Fruit fly (Drosophila melanogaster) whole organism, embryonic: ENCODE results near the gene Nmdar2.

Source experiments
- Awh ChIP-seq: fragments of 200-800 bp; sonication (Bioruptor generic); IDR thresholded peaks from 2 replicates; pipeline ENCODE4, ENCODE4 v1.3.6; 2022; ENCODE audit warnings: missing biosample characterization, missing genetic modification characterization
- B-H2 ChIP-seq: fragments of 200-800 bp; sonication (Bioruptor generic); optimal IDR thresholded peaks from 2 replicates; lab custom pipeline; 2018; ENCODE audit warnings: missing biosample characterization, mild to moderate bottlenecking, missing genetic modification characterization
- CG11093 ChIP-seq: fragments of 200-800 bp; sonication (Bioruptor generic); IDR thresholded peaks from 3 replicates; pipeline ENCODE4 v1.3.6; 2022; ENCODE audit warnings: missing biosample characterization, missing genetic modification characterization
- CG11456 ChIP-seq: fragments of 200-800 bp; sonication (Bioruptor generic); IDR thresholded peaks from 3 replicates; pipeline ENCODE4 v1.3.6; 2022; ENCODE audit warnings: missing biosample characterization, missing genetic modification characterization
- CG12219 ChIP-seq: fragments of 200-800 bp; sonication (Bioruptor generic); optimal IDR thresholded peaks from 3 replicates; lab custom pipeline; 2018; ENCODE audit warnings: missing biosample characterization, mild to moderate bottlenecking, missing genetic modification characterization
- CG13424 ChIP-seq: fragments of 200-800 bp; sonication (Bioruptor generic); optimal IDR thresholded peaks from 2 replicates; lab custom pipeline; 2019; ENCODE audit warnings: missing biosample characterization, mild to moderate bottlenecking, missing genetic modification characterization, moderate library complexity
- CG15514 ChIP-seq: fragments of 200-800 bp; sonication (Bioruptor generic); optimal IDR thresholded peaks from 3 replicates; lab custom pipeline; 2017; ENCODE audit warnings: missing biosample characterization, missing genetic modification characterization, mild to moderate bottlenecking, moderate library complexity, missing genetic modification reagents
- CG16813 ChIP-seq: fragments of 200-800 bp; sonication (Bioruptor generic); IDR thresholded peaks from 3 replicates; pipeline ENCODE4 v1.3.6; 2022; ENCODE audit warnings: missing biosample characterization, missing genetic modification characterization; ENCODE audit not compliant: partially characterized antibody
- CG16863 ChIP-seq: fragments of 200-800 bp; sonication (Bioruptor generic); optimal IDR thresholded peaks from 3 replicates; lab custom pipeline; 2016; ENCODE audit warnings: missing biosample characterization, missing genetic modification characterization
- CG2678 ChIP-seq: fragments of 200-800 bp; sonication (Bioruptor generic); optimal IDR thresholded peaks from 3 replicates; lab custom pipeline; 2019; ENCODE audit warnings: missing biosample characterization, mild to moderate bottlenecking, missing genetic modification characterization, moderate library complexity
- CG32767 ChIP-seq: fragments of 200-800 bp; sonication (Bioruptor generic); IDR thresholded peaks from 2 replicates; pipeline ENCODE4 v1.3.6; 2022; ENCODE audit warnings: missing biosample characterization, missing genetic modification characterization
- CG3995 ChIP-seq: fragments of 200-800 bp; sonication (Bioruptor generic); optimal IDR thresholded peaks from 3 replicates; lab custom pipeline; 2016; ENCODE audit warnings: missing biosample characterization, missing genetic modification characterization
- CG7839 ChIP-seq: fragments of 200-800 bp; sonication (Bioruptor generic); optimal IDR thresholded peaks from 3 replicates; lab custom pipeline; 2018; ENCODE audit warnings: missing biosample characterization, mild to moderate bottlenecking, missing genetic modification characterization, moderate library complexity
- CG9437 ChIP-seq: fragments of 200-800 bp; sonication (Bioruptor generic); optimal IDR thresholded peaks from 2 replicates; lab custom pipeline; 2018; ENCODE audit warnings: missing biosample characterization, mild to moderate bottlenecking, missing genetic modification characterization
- CG9817 ChIP-seq: fragments of 200-800 bp; sonication (Bioruptor generic); optimal IDR thresholded peaks from 2 replicates; lab custom pipeline; 2018; ENCODE audit warnings: missing biosample characterization, mild to moderate bottlenecking, missing genetic modification characterization, moderate library complexity
- D19A ChIP-seq: fragments of 200-800 bp; optimal IDR thresholded peaks from 3 replicates; lab custom pipeline; 2019; ENCODE audit warnings: missing biosample characterization, mild to moderate bottlenecking, missing genetic modification characterization, moderate library complexity
- Ets65A ChIP-seq: fragments of 200-800 bp; sonication (Bioruptor generic); peaks from one replicate; lab custom pipeline; 2016; ENCODE audit warnings: missing biosample characterization, missing genetic modification characterization
- Gug ChIP-seq: fragments of 200-800 bp; sonication (Bioruptor generic); IDR thresholded peaks from 4 replicates; pipeline ENCODE4 v1.3.6; 2022; ENCODE audit warnings: missing biosample characterization, missing genetic modification characterization
- Hsf ChIP-seq: fragments of 200-800 bp; sonication (Bioruptor generic); optimal IDR thresholded peaks from 3 replicates; lab custom pipeline; 2016; ENCODE audit warnings: missing biosample characterization, missing genetic modification characterization
- Med ChIP-seq: fragments of 200-800 bp; sonication (Bioruptor generic); peaks from one replicate; lab custom pipeline; 2016; ENCODE audit warnings: missing biosample characterization, missing genetic modification characterization, mild to moderate bottlenecking, inconsistent platforms, moderate library complexity
- Nf-YC ChIP-seq: fragments of 200-800 bp; optimal IDR thresholded peaks from 3 replicates; lab custom pipeline; 2019; ENCODE audit warnings: missing biosample characterization, mild to moderate bottlenecking, missing genetic modification characterization, moderate library complexity
- TFAM ChIP-seq: fragments of 200-800 bp; sonication (Bioruptor generic); optimal IDR thresholded peaks from 2 replicates; lab custom pipeline; 2017; ENCODE audit warnings: missing biosample characterization, missing genetic modification characterization, inconsistent platforms
- Trl ChIP-seq, 3 experiments: fragments of >200 bp in 2 of 3; fragments of 200-800 bp in 1 of 3; sonication (Bioruptor generic) in 1 of 3; optimal IDR thresholded peaks; 2 replicates in 1 of 3; 3 replicates in 2 of 3; lab custom pipeline; 2016 to 2017; ENCODE audit warnings: missing biosample characterization in 1 of 3, missing genetic modification characterization in 1 of 3
- Usf ChIP-seq: fragments of 200-800 bp; sonication (Bioruptor generic); optimal IDR thresholded peaks from 2 replicates; lab custom pipeline; 2017; ENCODE audit warnings: missing genotype, missing biosample characterization, missing genetic modification characterization
- ap ChIP-seq: fragments of 200-800 bp; sonication (Bioruptor generic); IDR thresholded peaks from 2 replicates; pipeline ENCODE4 v1.3.6; 2022; ENCODE audit warnings: missing biosample characterization, missing genetic modification characterization
- ato ChIP-seq: fragments of 200-800 bp; sonication (Bioruptor generic); IDR thresholded peaks from 2 replicates; pipeline ENCODE4 v1.3.6; 2022; ENCODE audit warnings: missing biosample characterization, missing genetic modification characterization; ENCODE audit not compliant: partially characterized antibody
- cad ChIP-seq: fragments of >200 bp; optimal IDR thresholded peaks from 2 replicates; lab custom pipeline; 2017; ENCODE audit warnings: missing biosample characterization, missing genetic modification characterization
- crol ChIP-seq: fragments of 200-800 bp; sonication (Bioruptor generic); IDR thresholded peaks from 2 replicates; pipeline ENCODE4 v1.3.6; 2022; ENCODE audit warnings: missing biosample characterization, missing genetic modification characterization
- disco-r ChIP-seq: fragments of 200-800 bp; sonication (Bioruptor generic); optimal IDR thresholded peaks from 2 replicates; lab custom pipeline; 2016; ENCODE audit warnings: missing biosample characterization, missing genetic modification characterization
- en ChIP-seq: fragments of 200-800 bp; sonication (Bioruptor generic); optimal IDR thresholded peaks from 2 replicates; lab custom pipeline; 2016; ENCODE audit warnings: missing biosample characterization, missing genetic modification characterization
- ewg ChIP-seq: fragments of 200-800 bp; sonication (Bioruptor generic); optimal IDR thresholded peaks from 3 replicates; lab custom pipeline; 2017; ENCODE audit warnings: mild to moderate bottlenecking, missing biosample characterization, missing genetic modification reagents, missing genetic modification characterization
- ftz-f1 ChIP-seq: fragments of 200-800 bp; sonication (Bioruptor generic); optimal IDR thresholded peaks from 2 replicates; lab custom pipeline; 2016; ENCODE audit warnings: missing biosample characterization, missing genetic modification characterization
- gfzf ChIP-seq: fragments of 200-800 bp; sonication (Bioruptor generic); optimal IDR thresholded peaks from 2 replicates; lab custom pipeline; 2016; ENCODE audit warnings: missing biosample characterization, mild to moderate bottlenecking, missing genetic modification characterization, moderate library complexity
- gro ChIP-seq: fragments of 200-800 bp; sonication (Bioruptor generic); optimal IDR thresholded peaks from 2 replicates; lab custom pipeline; 2016; ENCODE audit warnings: missing biosample characterization, missing genetic modification characterization
- ken ChIP-seq: fragments of 200-800 bp; sonication (Bioruptor generic); IDR thresholded peaks from 3 replicates; pipeline ENCODE4 v1.3.6; 2022; ENCODE audit warnings: missing biosample characterization, missing genetic modification characterization
- nerfin-1 ChIP-seq: fragments of 200-800 bp; sonication (Bioruptor generic); optimal IDR thresholded peaks from 3 replicates; lab custom pipeline; 2019; ENCODE audit warnings: missing biosample characterization, mild to moderate bottlenecking, missing genetic modification characterization, moderate library complexity
- pum ChIP-seq: fragments of 200-800 bp; sonication (Bioruptor generic); optimal IDR thresholded peaks from 2 replicates; lab custom pipeline; 2016; ENCODE audit warnings: missing biosample characterization, missing genetic modification characterization
- pzg ChIP-seq: fragments of 200-800 bp; sonication (Bioruptor generic); optimal IDR thresholded peaks from 3 replicates; lab custom pipeline; 2018; ENCODE audit warnings: missing biosample characterization, mild to moderate bottlenecking, missing genetic modification characterization, moderate library complexity
- row ChIP-seq: fragments of 200-800 bp; sonication (Bioruptor generic); IDR thresholded peaks from 3 replicates; pipeline ENCODE4 v1.3.6; 2022; ENCODE audit warnings: missing biosample characterization, missing genetic modification characterization
- scrt ChIP-seq: fragments of 200-800 bp; sonication (Bioruptor generic); optimal IDR thresholded peaks from 2 replicates; lab custom pipeline; 2018; ENCODE audit warnings: missing biosample characterization, mild to moderate bottlenecking, missing genetic modification characterization, moderate library complexity
- shn ChIP-seq: fragments of 200-800 bp; sonication (Bioruptor generic); optimal IDR thresholded peaks from 3 replicates; lab custom pipeline; 2016; ENCODE audit warnings: missing biosample characterization, missing genetic modification characterization
- sisA ChIP-seq: fragments of 200-800 bp; sonication (Bioruptor generic); IDR thresholded peaks from 2 replicates; pipeline ENCODE4 v1.3.6; 2022; ENCODE audit warnings: missing biosample characterization, missing genetic modification characterization
- slbo ChIP-seq: fragments of 200-800 bp; sonication (Bioruptor generic); IDR thresholded peaks from 2 replicates; pipeline ENCODE4 v1.3.6; 2022; ENCODE audit warnings: missing biosample characterization, missing genetic modification characterization
- sug ChIP-seq: fragments of 200-800 bp; optimal IDR thresholded peaks from 2 replicates; lab custom pipeline; 2019; ENCODE audit warnings: missing biosample characterization, mild to moderate bottlenecking, missing genetic modification characterization, moderate library complexity
- zf30C ChIP-seq: fragments of 200-800 bp; sonication (Bioruptor generic); optimal IDR thresholded peaks from 3 replicates; lab custom pipeline; 2018; ENCODE audit warnings: missing biosample characterization, mild to moderate bottlenecking, missing genetic modification characterization
- zfh2 ChIP-seq: fragments of 200-800 bp; sonication (Bioruptor generic); optimal IDR thresholded peaks from 2 replicates; lab custom pipeline; 2016; ENCODE audit warnings: missing biosample characterization, missing genetic modification characterization

Gene Nmdar2

DNA sequence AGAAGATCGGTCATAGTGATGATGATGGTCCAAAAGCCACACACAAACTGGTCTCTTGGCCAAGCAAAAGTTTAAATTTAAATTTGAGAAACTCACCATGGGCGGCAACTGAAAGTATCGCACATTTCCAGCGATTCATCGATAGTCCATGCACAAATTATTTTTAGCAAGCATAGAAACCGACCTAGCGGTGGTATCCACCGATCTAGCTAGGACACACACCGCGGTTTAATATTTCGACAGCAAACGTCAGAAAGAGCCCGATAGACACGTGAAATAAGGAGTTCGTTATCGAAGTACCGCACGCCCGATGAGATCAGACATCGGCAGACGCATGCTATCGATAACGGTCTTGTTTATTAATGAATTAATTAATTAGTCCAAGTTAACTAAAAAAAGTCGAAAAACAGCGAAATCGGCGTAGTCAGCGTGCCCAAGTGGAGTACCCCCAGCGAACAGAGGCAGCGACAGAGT is 5.2 kb upstream of the Nmdar2 start, which contains the start of gene CG14795 (continued):
- TF ChIP-seq ftz-f1 (GFP tag; lab: Kevin White, UChicago) = peak; percentile 36
- peak; percentile 51; the same call in 1 of the 2 replicates for TF ChIP-seq slbo
- no peak for TF ChIP-seq disco-r (GFP tag; lab: Kevin White, UChicago)
- TF ChIP-seq CG15514 (GFP tag; lab: Kevin White, UChicago) = peak; percentile 91

- TF ChIP-seq row (GFP tag; lab: Robert Waterston, UW) = peak; percentile 29; the same call in 1 of the 3 replicates
- TF ChIP-seq Med = peak; percentile 37
- peak; percentile 6 for TF ChIP-seq Ets65A (GFP tag; lab: Kevin White, UChicago)
- peak; percentile 22 for TF ChIP-seq CG3995 (GFP tag; lab: Kevin White, UChicago)
- TF ChIP-seq CG9817 (tag; lab: Kevin White, UChicago) = peak; percentile 11
- no peak for TF ChIP-seq zf30C (GFP tag; lab: Kevin White, UChicago)
- TF ChIP-seq crol = peak; percentile 19; the same call in 1 of the 2 replicates
- TF ChIP-seq shn (GFP tag; lab: Kevin White, UChicago) = no peak
- TF ChIP-seq B-H2 (GFP tag; lab: Kevin White, UChicago) = peak; percentile 14
- peak in 1 of 2 experiments; percentile 6 for TF ChIP-seq Trl (optimal IDR thresholded peaks at IDR 0.05; lab: Kevin White, UChicago)
- no peak for TF ChIP-seq Trl (GFP tag; optimal IDR thresholded peaks at IDR 0.05; lab: Kevin White, UChicago)
- TF ChIP-seq scrt (GFP tag; lab: Kevin White, UChicago) = peak; percentile 97
- peak; percentile 33 for TF ChIP-seq CG2678
- TF ChIP-seq ewg (GFP tag; lab: Kevin White, UChicago) = peak; percentile 92
- peak; percentile 4 for TF ChIP-seq CG13424 (tag; lab: Kevin White, UChicago)
- peak; percentile 6 for TF ChIP-seq pzg (GFP tag; lab: Kevin White, UChicago)
- peak; percentile 25 for TF ChIP-seq sug (tag; lab: Kevin White, UChicago)
- no peak for TF ChIP-seq CG11456 (GFP tag; lab: Robert Waterston, UW)
- no peak for TF ChIP-seq sisA (GFP tag; lab: Robert Waterston, UW)
- TF ChIP-seq D19A = no peak
- peak; percentile 19 for TF ChIP-seq Nf-YC (tag; lab: Kevin White, UChicago)
- TF ChIP-seq, all 482 proteins: peak for 15
Measured at dm6 chrX:1508241-1508823, 723 bp upstream of the Nmdar2 start.

DNA sequence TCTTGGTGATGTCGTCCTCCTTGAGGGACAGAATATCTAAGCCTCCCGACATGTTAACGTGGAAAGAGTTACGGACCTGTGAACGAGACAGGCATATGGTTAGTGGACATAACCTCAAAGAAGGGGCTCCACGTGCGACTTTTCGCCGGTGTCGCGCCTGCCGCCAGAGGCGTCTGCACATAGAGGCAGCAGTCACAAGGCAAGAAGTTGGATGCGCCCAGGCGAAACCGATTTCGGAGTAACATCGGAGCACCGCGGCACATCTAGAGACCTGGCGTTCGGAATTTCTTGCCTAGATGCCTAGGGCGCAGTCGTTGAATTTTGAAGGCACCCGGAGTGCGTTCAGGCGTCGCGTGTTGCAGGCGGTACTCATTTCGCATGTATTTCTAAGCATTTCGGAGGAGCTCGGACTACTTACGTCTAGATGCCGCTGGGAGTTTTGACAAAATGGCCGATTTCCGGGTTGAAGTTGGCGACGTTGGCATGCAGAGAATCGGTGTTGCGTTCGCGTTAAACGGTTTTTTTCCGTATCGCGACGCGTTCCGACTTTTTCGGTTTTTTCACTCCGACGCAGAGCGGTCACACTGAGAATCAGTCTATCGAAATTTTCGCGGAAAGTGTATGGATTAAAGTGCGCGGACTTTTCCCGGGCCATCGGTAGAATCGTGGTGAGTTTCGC is 24.6 kb downstream of the Nmdar2 start, which contains the start of the genes sta and inc:
sta (minus strand) TSS at position 574 of the 679 bp plus-strand sequence.
inc (plus strand) TSS at position 640 of the 679 bp plus-strand sequence.
- TF ChIP-seq CG32767 (GFP tag; lab: Robert Waterston, UW) (0 out of 2 replicates have a peak, but pooled peaks have one; percentile 40), zfh2 (GFP tag; lab: Kevin White, UChicago) (peak; percentile 42), Hsf (peak; percentile 37), ap (GFP tag; lab: Robert Waterston, UW) (no peak), en (GFP tag; lab: Kevin White, UChicago) (no peak), CG7839 (tag; lab: Kevin White, UChicago) (peak; percentile 61), Gug (GFP tag; lab: Robert Waterston, UW) (peak; percentile 22; the same call in 1 of the 4 replicates), gfzf (GFP tag; lab: Kevin White, UChicago) (peak; percentile 98), CG11093 (GFP tag; lab: Robert Waterston, UW) (no peak), gro (GFP tag; lab: Kevin White, UChicago) (no peak), TFAM (GFP tag; lab: Kevin White, UChicago) (no peak), nerfin-1 (tag; lab: Kevin White, UChicago) (peak; percentile 85), ato (GFP tag; lab: Robert Waterston, UW) (0 out of 2 replicates have a peak, but pooled peaks have one; percentile 26), CG16863 (GFP tag; lab: Kevin White, UChicago) (no peak), pum (GFP tag; lab: Kevin White, UChicago) (peak; percentile 5), CG16813 (GFP tag; lab: Robert Waterston, UW) (peak; percentile 58; the same call in 2 of the 3 replicates), CG9437 (no peak), Awh (peak; percentile 21; the same call in 1 of the 2 replicates), cad (GFP tag; lab: Kevin White, UChicago) (no peak), ken (GFP tag; lab: Robert Waterston, UW) (peak; percentile 67; the same call in 1 of the 3 replicates), Usf (GFP tag; lab: Kevin White, UChicago) (no peak), CG12219 (GFP tag; lab: Kevin White, UChicago) (peak; percentile 64)
